Worm (Caenorhabditis elegans): ENCODE data around the gene wdr-20.

Gene wdr-20

DNA sequence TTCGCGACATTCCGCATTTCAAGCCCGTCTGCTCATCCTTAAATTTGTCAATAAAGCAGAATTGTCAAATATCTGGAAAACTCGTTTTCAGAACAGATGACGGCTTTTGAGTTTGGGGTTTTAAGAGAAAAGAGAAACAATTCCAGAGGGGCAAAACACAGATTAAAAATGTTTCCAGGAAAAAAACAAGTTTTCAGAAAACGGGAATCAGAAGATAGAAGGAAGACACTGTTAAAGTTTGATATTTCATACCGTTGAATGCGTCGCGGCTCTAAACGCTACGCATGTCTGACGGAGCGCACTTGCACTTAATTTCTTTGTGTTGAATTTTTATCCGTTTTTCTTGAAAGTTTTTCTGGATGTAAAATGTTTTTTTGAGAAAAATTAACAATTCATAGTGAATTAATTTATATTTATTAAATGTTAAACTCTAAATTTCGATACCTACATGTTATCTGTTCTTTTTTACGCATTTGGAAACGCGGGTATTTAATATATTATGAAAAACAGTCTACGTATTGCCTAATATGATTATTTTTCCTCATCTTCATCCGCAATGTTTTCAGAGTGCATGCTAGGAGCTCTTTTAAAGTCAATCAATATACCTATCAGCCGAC lies at the start of gene wdr-20, which contains the start of the genes C08B6.18 and C08B6.8:
TSS of gene wdr-20 (minus strand) at position 82 of the 617 bp plus-strand sequence.
TSS of gene C08B6.18 (minus strand) at position 51 of the 617 bp plus-strand sequence.
TSS of gene C08B6.8 (plus strand) at position 567 of the 617 bp plus-strand sequence.
- TF ChIP-seq W03F9.2 (tag; optimal IDR thresholded peaks at IDR 0.05) (no peak), him-1 (tag; optimal IDR thresholded peaks at IDR 0.05) (no peak), dao-5 (tag; optimal IDR thresholded peaks at IDR 0.05) (no peak)

DNA sequence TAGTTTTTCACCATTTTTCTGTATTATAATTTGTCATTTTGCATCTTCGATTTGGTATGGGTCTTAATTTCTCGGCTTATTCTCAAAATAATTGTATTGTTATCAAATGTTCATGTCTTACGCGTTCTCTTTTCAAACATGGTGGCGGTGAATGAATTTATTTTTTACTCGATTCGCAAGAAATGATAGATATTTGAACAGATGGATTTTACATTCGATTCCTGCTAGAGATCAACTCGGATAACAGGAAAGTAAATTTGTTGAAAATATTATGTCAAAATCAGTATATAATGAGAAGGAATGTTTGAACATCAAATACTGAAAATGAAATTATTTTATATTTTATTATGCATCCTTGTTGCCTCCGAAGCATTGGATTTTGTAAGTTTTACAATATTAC lies 49.0 kb upstream of the wdr-20 start, which contains the start of gene ZK856.4:
TSS of gene ZK856.4 (plus strand) at position 301 of the 400 bp plus-strand sequence.
- TF ChIP-seq dao-5 (tag; optimal IDR thresholded peaks at IDR 0.05) (no peak), him-1 (tag; optimal IDR thresholded peaks at IDR 0.05) (no peak), W03F9.2 (tag; optimal IDR thresholded peaks at IDR 0.05) (no peak)

DNA sequence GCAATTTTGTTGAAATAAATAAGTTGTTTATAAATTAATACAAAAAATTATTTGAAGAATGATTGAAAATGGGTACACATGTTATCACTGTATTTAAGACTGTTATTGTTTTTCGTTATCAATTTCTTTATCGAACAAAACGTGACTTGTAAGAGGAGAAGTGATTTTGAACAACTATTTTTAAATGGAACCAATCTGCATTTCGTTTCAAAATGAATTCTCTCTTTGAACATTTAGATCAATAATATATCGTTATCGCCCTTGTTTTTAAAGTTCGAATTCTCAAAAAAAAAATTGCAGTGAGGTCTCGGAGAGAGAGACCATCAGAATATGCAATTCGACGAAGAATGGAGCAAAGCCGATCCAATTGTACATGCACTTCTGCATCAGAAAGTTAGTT lies 45.3 kb upstream of the wdr-20 start, which contains the start of gene cul-5:
TSS of gene cul-5 (plus strand) at position 301 of the 400 bp plus-strand sequence.
- TF ChIP-seq W03F9.2 (tag; optimal IDR thresholded peaks at IDR 0.05) = no peak
- no peak for TF ChIP-seq dao-5 (tag; optimal IDR thresholded peaks at IDR 0.05)

DNA sequence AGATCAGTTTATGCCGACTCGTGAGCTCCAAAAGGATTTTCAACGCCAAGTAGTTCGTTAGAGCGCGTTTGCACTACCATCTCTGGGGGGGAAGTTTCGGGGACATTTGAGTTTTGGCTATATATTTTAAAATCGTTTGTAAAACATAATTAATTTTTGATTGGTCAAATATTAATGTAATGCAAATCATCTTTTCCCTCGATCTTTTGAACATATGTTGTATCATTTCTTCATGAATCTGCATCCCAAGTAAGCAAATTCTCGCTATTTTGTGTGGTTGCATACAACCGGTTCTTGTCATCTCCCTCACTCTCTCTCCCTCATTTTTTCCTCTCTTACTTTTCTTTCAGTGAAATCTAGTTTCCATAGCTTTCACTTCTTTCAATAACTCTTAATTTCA lies 44.2 kb upstream of the wdr-20 start:
- TF ChIP-seq W03F9.2 (tag; optimal IDR thresholded peaks at IDR 0.05) (peak; percentile 55), him-1 (tag; optimal IDR thresholded peaks at IDR 0.05) (peak; percentile 40), dao-5 (tag; optimal IDR thresholded peaks at IDR 0.05) (no peak)

DNA sequence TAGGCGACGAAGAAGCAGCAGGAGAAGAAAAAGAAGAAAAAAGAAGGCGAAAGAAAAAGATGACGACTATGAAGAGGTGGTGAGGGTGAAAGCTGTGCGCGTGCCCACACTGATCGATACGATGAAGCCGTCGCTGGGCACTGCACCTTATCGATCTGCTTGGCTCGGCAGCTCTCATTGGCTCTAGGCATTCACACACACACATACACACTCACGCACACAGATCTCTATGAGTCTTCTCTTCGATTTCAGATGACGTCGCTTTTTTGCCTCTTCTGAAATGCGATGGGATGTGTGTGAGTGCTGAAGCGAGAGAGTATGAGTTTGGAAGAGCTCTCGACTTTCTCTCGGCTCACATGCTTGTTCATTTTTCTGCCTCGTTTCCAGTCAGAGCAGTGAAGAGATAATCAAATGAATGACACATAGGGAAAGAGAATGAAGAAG lies 40.7 kb upstream of the wdr-20 start:
- TF ChIP-seq W03F9.2 (tag; optimal IDR thresholded peaks at IDR 0.05) (no peak), him-1 (tag; optimal IDR thresholded peaks at IDR 0.05) (peak; percentile 95)

DNA sequence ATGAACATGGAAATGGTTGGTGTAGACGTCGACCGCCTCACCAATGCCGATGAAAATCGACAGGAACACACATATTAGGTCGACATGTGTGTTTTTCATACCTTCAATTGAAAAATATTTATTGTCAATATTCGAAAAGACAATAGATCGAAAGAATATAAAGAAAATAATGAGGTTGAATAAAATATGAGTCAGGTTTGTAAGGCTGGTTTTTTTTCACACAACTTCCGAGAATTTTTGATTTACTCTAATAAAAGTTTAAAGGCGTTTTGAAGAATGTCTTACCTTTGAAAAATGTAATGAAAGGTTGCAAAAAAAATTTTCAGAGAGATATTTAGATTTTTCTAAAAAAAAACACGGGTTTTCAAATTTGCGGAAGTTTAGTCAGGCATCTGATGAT lies 39.7 kb upstream of the wdr-20 start, which contains the start of gene egl-3:
TSS of gene egl-3 (minus strand) at position 101 of the 400 bp plus-strand sequence.
- TF ChIP-seq W03F9.2 (tag; optimal IDR thresholded peaks at IDR 0.05) (no peak), him-1 (tag; optimal IDR thresholded peaks at IDR 0.05) (no peak), dao-5 (tag; optimal IDR thresholded peaks at IDR 0.05) (no peak)

DNA sequence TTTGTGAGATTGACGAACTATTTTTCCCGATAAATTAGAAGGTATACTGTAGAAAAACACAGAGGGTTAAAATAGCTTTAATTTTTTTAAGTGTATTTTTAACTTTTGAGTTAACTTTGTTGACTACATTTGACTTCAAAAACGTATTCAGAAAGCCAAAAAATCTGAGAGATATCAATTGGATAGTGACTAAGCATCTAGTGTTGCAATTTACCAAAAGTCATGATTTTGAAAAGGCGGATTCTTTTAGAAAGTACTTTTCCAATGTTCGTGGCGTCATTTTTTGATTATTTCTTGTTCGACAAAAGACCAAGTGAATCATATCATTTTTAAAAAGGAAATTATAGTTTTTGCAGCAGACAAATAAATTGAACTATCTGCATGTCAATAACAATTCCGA lies 34.9 kb upstream of the wdr-20 start:
- peak; percentile 93 for TF ChIP-seq him-1 (tag; optimal IDR thresholded peaks at IDR 0.05)
- TF ChIP-seq W03F9.2 (tag; optimal IDR thresholded peaks at IDR 0.05) = no peak

DNA sequence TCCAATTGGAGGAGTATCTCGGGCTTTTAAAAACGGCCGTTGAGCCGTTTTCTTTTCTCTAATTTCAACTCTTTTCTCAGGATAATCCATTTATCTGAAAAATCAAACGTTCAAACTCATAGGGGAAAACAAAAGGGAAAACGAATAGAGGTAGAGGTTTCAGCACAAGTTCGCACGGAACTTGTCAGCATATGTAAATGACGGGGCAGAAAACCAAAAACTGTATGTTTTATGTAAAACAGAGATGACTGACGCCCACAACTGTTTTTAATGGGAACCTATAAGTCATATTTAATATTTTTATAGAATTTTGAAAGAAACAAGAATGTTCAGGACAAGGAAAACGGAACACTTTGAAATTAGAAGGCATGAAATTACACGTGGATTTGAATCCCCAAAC lies 32.4 kb upstream of the wdr-20 start, which contains the start of gene C51E3.6:
TSS of gene C51E3.6 (minus strand) at position 101 of the 400 bp plus-strand sequence.
- TF ChIP-seq dao-5 (tag; optimal IDR thresholded peaks at IDR 0.05) = no peak
- TF ChIP-seq him-1 (tag; optimal IDR thresholded peaks at IDR 0.05) = no peak
- TF ChIP-seq W03F9.2 (tag; optimal IDR thresholded peaks at IDR 0.05) = no peak

DNA sequence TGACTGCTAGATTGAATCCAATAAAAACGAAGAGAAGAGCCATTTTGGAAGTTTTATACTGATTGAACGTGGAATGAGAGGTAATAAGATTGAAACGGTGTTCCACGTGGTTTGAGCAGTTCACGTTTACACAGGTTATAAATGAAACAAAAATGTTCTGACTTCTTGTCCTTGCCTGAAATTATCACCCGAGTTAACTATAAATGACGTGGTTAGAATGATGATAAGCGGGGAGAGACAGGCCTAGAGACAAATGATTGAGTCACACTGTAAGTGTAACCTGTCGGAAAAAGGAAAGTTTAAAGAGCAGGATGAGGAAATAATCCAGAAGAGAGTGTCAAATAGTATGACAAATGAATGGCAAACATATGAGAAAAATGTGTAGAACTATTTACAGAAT lies 27.0 kb upstream of the wdr-20 start, which contains the start of gene C51E3.10:
TSS of gene C51E3.10 (minus strand) at position 181 of the 400 bp plus-strand sequence.
- TF ChIP-seq W03F9.2 (tag; optimal IDR thresholded peaks at IDR 0.05) (no peak), dao-5 (tag; optimal IDR thresholded peaks at IDR 0.05) (no peak), him-1 (tag; optimal IDR thresholded peaks at IDR 0.05) (no peak)

DNA sequence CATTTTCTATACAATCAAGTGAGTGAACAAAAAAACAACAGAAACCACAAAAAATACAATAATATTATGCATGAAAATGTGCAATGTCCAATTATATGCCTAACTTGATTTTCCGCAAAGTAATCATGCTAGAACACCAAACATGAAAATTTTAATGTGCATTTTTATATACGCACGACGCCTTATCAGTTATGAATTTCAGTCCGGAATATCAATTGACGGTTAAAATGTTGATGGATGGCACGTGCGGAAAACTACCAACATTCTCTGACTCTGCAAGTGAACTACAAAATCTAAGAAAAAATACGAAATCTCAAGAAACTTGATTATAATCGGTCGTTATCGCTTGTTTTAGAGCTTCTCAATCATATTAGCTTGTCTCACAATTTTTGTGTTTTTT lies 26.0 kb upstream of the wdr-20 start:
- TF ChIP-seq him-1 (tag; optimal IDR thresholded peaks at IDR 0.05) (no peak), W03F9.2 (tag; optimal IDR thresholded peaks at IDR 0.05) (no peak), dao-5 (tag; optimal IDR thresholded peaks at IDR 0.05) (no peak)

DNA sequence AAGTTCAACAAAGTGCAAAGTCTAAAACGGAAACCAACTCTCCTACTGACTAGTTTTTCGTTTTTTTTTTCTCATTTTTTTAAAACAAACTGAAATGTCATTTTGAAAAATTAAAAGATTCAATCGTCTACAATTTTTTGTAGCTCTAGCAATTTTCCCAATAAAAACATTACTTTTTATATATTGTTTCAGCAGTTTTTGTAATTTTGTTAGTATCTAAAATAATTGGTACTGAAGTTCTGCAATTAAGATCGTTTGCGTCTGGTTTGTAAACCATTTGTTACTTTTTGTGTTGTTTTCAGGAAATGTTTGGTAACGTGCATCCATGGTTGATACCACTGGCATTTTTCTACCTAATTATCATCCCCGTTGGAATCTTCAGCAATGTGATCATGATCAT lies 24.6 kb upstream of the wdr-20 start, which contains the start of gene srsx-30:
TSS of gene srsx-30 (plus strand) at position 301 of the 400 bp plus-strand sequence.
- no peak for TF ChIP-seq dao-5 (tag; optimal IDR thresholded peaks at IDR 0.05)
- TF ChIP-seq him-1 (tag; optimal IDR thresholded peaks at IDR 0.05) = no peak
- TF ChIP-seq W03F9.2 (tag; optimal IDR thresholded peaks at IDR 0.05) = no peak

DNA sequence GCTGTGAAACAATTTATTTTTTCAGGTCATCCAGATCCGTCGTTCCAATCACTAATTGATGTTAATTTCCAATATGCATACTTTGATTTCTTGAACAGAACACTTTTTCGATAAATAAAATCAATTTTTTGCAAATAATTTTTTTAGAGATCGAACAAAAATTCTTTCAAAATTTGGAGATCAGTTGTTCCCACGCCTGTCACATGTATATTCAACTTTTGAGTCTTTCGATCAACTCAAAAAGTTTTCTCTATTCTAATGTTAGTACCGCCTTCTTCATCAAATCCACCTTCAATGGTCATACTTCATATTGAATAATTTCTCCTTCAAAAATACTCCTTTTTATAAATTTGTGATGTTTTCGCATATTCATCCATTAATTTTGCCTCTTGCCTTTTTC lies 20.7 kb upstream of the wdr-20 start, which contains the start of gene srsx-29:
TSS of gene srsx-29 (plus strand) at position 301 of the 400 bp plus-strand sequence.
- TF ChIP-seq W03F9.2 (tag; optimal IDR thresholded peaks at IDR 0.05) (no peak), him-1 (tag; optimal IDR thresholded peaks at IDR 0.05) (no peak), dao-5 (tag; optimal IDR thresholded peaks at IDR 0.05) (no peak)

DNA sequence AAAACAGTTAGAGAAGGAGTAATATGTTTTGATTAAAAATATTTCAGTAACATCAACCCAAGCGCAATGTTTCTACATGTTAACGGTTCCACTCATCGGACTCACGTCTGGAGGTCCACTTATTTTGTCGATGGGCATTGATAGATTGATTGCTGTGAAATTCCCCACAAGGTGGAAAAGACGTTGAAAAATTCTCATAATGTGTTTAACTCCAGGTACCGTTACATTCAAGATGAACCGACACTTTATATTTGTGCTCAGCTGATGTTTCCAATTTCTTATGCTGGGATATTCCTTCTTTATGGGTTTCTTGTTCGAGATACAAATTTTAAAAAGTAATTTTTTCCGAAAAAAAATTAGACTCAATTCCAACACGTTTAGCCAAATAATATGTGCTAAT lies 19.1 kb upstream of the wdr-20 start:
- TF ChIP-seq W03F9.2 (tag; optimal IDR thresholded peaks at IDR 0.05) (no peak), dao-5 (tag; optimal IDR thresholded peaks at IDR 0.05) (no peak), him-1 (tag; optimal IDR thresholded peaks at IDR 0.05) (no peak)

DNA sequence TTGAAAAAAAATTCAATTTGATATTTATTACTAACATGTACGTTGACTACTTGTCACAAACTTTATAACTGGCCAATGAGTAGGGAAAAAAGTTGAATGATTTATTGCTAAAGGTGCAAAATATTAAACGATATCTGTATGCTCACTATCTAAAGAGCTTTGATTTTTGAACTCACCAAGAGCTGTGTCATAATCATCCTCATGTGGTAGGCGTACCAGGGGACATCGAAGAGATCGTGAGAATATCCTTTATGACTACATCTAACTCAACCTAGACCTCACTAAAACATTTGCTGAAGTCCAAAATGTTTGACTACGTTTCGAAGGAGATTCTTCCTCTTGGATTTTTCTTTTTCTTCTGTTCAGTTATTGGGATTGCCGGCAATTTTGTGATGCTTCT lies 18.3 kb upstream of the wdr-20 start, which contains the start of gene srsx-28:
TSS of gene srsx-28 (plus strand) at position 301 of the 400 bp plus-strand sequence.
- TF ChIP-seq him-1 (tag; optimal IDR thresholded peaks at IDR 0.05) (no peak), W03F9.2 (tag; optimal IDR thresholded peaks at IDR 0.05) (no peak), dao-5 (tag; optimal IDR thresholded peaks at IDR 0.05) (no peak)

All from whole organism, L4/young adult.